Worm (Caenorhabditis elegans) whole organism, late embryonic: ENCODE measurements around the gene T03F6.4.
A peak's percentile ranks its signal among the peaks of the same experiment; 100 is the strongest.

Experiments
- C08G9.2 ChIP-seq: sonication (generic microtip); optimal IDR thresholded peaks from 2 replicates; lab custom pipeline; 2016; ENCODE audit warnings: mild to moderate bottlenecking, missing genetic modification characterization, moderate library complexity, missing compliant biosample characterization
- C38D4.7 ChIP-seq: fragments of 200-800 bp; sonication (Bioruptor generic); optimal IDR thresholded peaks from 2 replicates; lab custom pipeline; 2018; ENCODE audit warnings: mild to moderate bottlenecking, missing genetic modification characterization, moderate library complexity, missing compliant biosample characterization
- F13H6.1 ChIP-seq: sonication (generic microtip); optimal IDR thresholded peaks from 2 replicates; lab custom pipeline; 2016; ENCODE audit warnings: missing genetic modification characterization, missing compliant biosample characterization
- K02D7.2 ChIP-seq: sonication (generic microtip); optimal IDR thresholded peaks from 2 replicates; lab custom pipeline; 2017; ENCODE audit warnings: mild to moderate bottlenecking, missing genetic modification characterization, missing compliant biosample characterization
- T23F11.4 ChIP-seq: fragments of 200-800 bp; sonication (Bioruptor generic); optimal IDR thresholded peaks from 2 replicates; lab custom pipeline; 2018; ENCODE audit warnings: mild to moderate bottlenecking, missing genetic modification characterization, missing compliant biosample characterization
- Y22D7AL.16 ChIP-seq: sonication (generic microtip); optimal IDR thresholded peaks from 2 replicates; lab custom pipeline; 2016; ENCODE audit warnings: missing genetic modification characterization, missing compliant biosample characterization
- ama-1 ChIP-seq: fragments of 150-350 bp; optimal IDR thresholded peaks from 2 replicates; lab custom pipeline; 2014
- ceh-18 ChIP-seq: sonication (generic microtip); optimal IDR thresholded peaks from 2 replicates; lab custom pipeline; 2016; ENCODE audit warnings: missing genetic modification characterization, missing compliant biosample characterization
- ceh-22 ChIP-seq: sonication (generic microtip); optimal IDR thresholded peaks from 2 replicates; lab custom pipeline; 2017; ENCODE audit warnings: missing biosample characterization, missing genetic modification characterization
- ceh-31 ChIP-seq: sonication (generic microtip); optimal IDR thresholded peaks from 2 replicates; lab custom pipeline; 2016; ENCODE audit warnings: missing genetic modification characterization, missing compliant biosample characterization
- ceh-48 ChIP-seq: sonication (generic microtip); optimal IDR thresholded peaks from 2 replicates; lab custom pipeline; 2016; ENCODE audit warnings: missing genetic modification characterization, inconsistent platforms, missing compliant biosample characterization
- ceh-9 ChIP-seq: sonication (generic microtip); optimal IDR thresholded peaks from 2 replicates; lab custom pipeline; 2016; ENCODE audit warnings: mild to moderate bottlenecking, missing genetic modification characterization, inconsistent platforms, missing compliant biosample characterization
- dmd-4 ChIP-seq: sonication (generic microtip); optimal IDR thresholded peaks from 2 replicates; lab custom pipeline; 2016; ENCODE audit warnings: borderline replicate concordance, missing genetic modification characterization, missing compliant biosample characterization
- elt-2 ChIP-seq: sonication (generic microtip); optimal IDR thresholded peaks from 2 replicates; lab custom pipeline; 2016; ENCODE audit warnings: missing genetic modification reagents, missing genetic modification characterization, missing compliant biosample characterization
- elt-4 ChIP-seq: sonication (generic microtip); optimal IDR thresholded peaks from 2 replicates; lab custom pipeline; 2016; ENCODE audit warnings: missing genetic modification characterization, missing compliant biosample characterization
- eyg-1 ChIP-seq: sonication (generic microtip); optimal IDR thresholded peaks from 2 replicates; lab custom pipeline; 2016; ENCODE audit warnings: missing genotype, missing genetic modification characterization, missing compliant biosample characterization
- fkh-6 ChIP-seq: sonication (generic microtip); optimal IDR thresholded peaks from 2 replicates; lab custom pipeline; 2016; ENCODE audit warnings: missing genetic modification characterization, missing compliant biosample characterization
- gmeb-2 ChIP-seq: sonication (generic microtip); optimal IDR thresholded peaks from 2 replicates; lab custom pipeline; 2016; ENCODE audit warnings: missing genetic modification characterization, inconsistent platforms, missing compliant biosample characterization
- hlh-15 ChIP-seq: sonication (generic microtip); optimal IDR thresholded peaks from 2 replicates; lab custom pipeline; 2016; ENCODE audit warnings: missing genetic modification characterization, missing compliant biosample characterization
- hlh-8 ChIP-seq: sonication (generic microtip); optimal IDR thresholded peaks from 2 replicates; lab custom pipeline; 2016; ENCODE audit warnings: missing genotype, missing genetic modification characterization, missing compliant biosample characterization
- lin-11 ChIP-seq: fragments of 200-800 bp; sonication (Bioruptor generic); optimal IDR thresholded peaks from 2 replicates; lab custom pipeline; 2018; ENCODE audit warnings: mild to moderate bottlenecking, missing genetic modification characterization, missing compliant biosample characterization
- madf-2 ChIP-seq: sonication (generic microtip); optimal IDR thresholded peaks from 2 replicates; lab custom pipeline; 2017; ENCODE audit warnings: missing genetic modification characterization, missing compliant biosample characterization
- mec-3 ChIP-seq: sonication (generic microtip); optimal IDR thresholded peaks from 2 replicates; lab custom pipeline; 2016; ENCODE audit warnings: borderline replicate concordance, missing genetic modification characterization, missing compliant biosample characterization
- nfya-1 ChIP-seq: sonication (generic microtip); optimal IDR thresholded peaks from 2 replicates; lab custom pipeline; 2017; ENCODE audit warnings: missing genetic modification characterization, mild to moderate bottlenecking, missing compliant biosample characterization, antibody characterized with exemption, moderate library complexity
- nhr-11 ChIP-seq: fragments of 150-350 bp; optimal IDR thresholded peaks from 2 replicates; lab custom pipeline; 2014; ENCODE audit warnings: missing biosample characterization, missing genetic modification characterization
- npax-4 ChIP-seq: sonication (generic microtip); optimal IDR thresholded peaks from 2 replicates; lab custom pipeline; 2016; ENCODE audit warnings: missing genetic modification characterization, missing compliant biosample characterization
- pag-3 ChIP-seq: sonication (generic microtip); optimal IDR thresholded peaks from 2 replicates; lab custom pipeline; 2016; ENCODE audit warnings: missing compliant biosample characterization, missing genetic modification characterization, borderline replicate concordance
- pat-9 ChIP-seq: fragments of 200-800 bp; sonication (Bioruptor generic); optimal IDR thresholded peaks from 2 replicates; lab custom pipeline; 2018; ENCODE audit warnings: mild to moderate bottlenecking, missing genetic modification characterization, moderate library complexity, missing compliant biosample characterization
- pax-1 ChIP-seq: fragments of 150-350 bp; optimal IDR thresholded peaks from 2 replicates; lab custom pipeline; 2014; ENCODE audit warnings: missing biosample characterization, missing genetic modification characterization
- pha-2 ChIP-seq: sonication (generic microtip); optimal IDR thresholded peaks from 2 replicates; lab custom pipeline; 2017; ENCODE audit warnings: mild to moderate bottlenecking, missing genetic modification characterization, missing compliant biosample characterization
- pros-1 ChIP-seq: fragments of 150-350 bp; optimal IDR thresholded peaks from 2 replicates; lab custom pipeline; 2014; ENCODE audit warnings: missing biosample characterization, missing genetic modification reagents, missing genetic modification characterization
- rnt-1 ChIP-seq: sonication (generic microtip); optimal IDR thresholded peaks from 2 replicates; lab custom pipeline; 2016; ENCODE audit warnings: missing genetic modification characterization, missing compliant biosample characterization
- sox-2 ChIP-seq: fragments of 200-800 bp; sonication (Bioruptor generic); IDR thresholded peaks from 2 replicates; pipeline ENCODE4 v1.3.6; 2022; ENCODE audit warnings: missing genetic modification reagents, missing genetic modification characterization, missing compliant biosample characterization
- tbx-2 ChIP-seq: sonication (generic microtip); optimal IDR thresholded peaks from 2 replicates; lab custom pipeline; 2016; ENCODE audit warnings: missing genetic modification characterization, missing compliant biosample characterization
- tbx-7 ChIP-seq: sonication (generic microtip); optimal IDR thresholded peaks from 2 replicates; lab custom pipeline; 2016; ENCODE audit warnings: missing genotype, missing genetic modification characterization, missing compliant biosample characterization
- ttx-3 ChIP-seq: sonication (generic microtip); optimal IDR thresholded peaks from 2 replicates; lab custom pipeline; 2016; ENCODE audit warnings: missing genetic modification reagents, missing genetic modification characterization, missing compliant biosample characterization
- unc-3 ChIP-seq, 2 experiments: fragments of 200-800 bp in 1 of 2; sonication (Bioruptor generic) in 1 of 2; sonication (generic microtip) in 1 of 2; conservative IDR thresholded peaks in 1 of 2; optimal IDR thresholded peaks in 1 of 2; 2 replicates each; pipeline versions ENCODE4 v1.3.6 to Lab custom; 2016 to 2022; ENCODE audit warnings: missing compliant biosample characterization in 2 of 2, missing genetic modification characterization in 2 of 2, missing genetic modification reagents in 1 of 2
- unc-42 ChIP-seq: sonication (generic microtip); optimal IDR thresholded peaks from 2 replicates; lab custom pipeline; 2016; ENCODE audit warnings: missing genotype, missing genetic modification characterization, missing compliant biosample characterization
- unc-55 ChIP-seq: sonication (generic microtip); optimal IDR thresholded peaks from 2 replicates; lab custom pipeline; 2017; ENCODE audit warnings: missing biosample characterization, missing genetic modification reagents, missing genetic modification characterization
- unc-86 ChIP-seq: sonication (generic microtip); optimal IDR thresholded peaks from 2 replicates; lab custom pipeline; 2016; ENCODE audit warnings: missing genetic modification characterization, missing compliant biosample characterization
- ztf-16 ChIP-seq: sonication (generic microtip); optimal IDR thresholded peaks from 2 replicates; lab custom pipeline; 2017; ENCODE audit warnings: missing genetic modification characterization, missing compliant biosample characterization

The T03F6.4 gene

DNA sequence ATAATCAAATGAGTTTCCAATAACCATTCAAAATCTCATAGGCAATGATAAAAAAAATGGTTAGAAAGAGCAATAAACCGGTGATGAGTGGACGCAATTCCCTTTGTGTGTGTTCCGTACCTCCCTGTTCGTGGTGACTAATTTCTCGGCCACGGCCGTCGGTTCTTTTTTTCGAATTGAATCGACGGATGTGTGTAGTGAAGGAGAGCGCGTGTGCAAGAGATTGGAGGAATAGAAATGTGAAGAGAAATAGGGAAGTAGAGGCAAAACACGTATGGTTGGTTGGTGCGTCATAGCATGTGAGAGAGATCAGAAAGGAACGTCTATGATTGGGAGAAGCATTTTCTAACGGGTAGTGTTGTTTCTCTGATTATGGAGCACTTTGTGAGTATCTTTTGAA is 26.1 kb upstream of the T03F6.4 start (continued):
- TF ChIP-seq pat-9 = no peak
- TF ChIP-seq tbx-7 = no peak
- no peak for TF ChIP-seq K02D7.2 (tag; lab: Kevin White, UChicago)
- no peak for TF ChIP-seq gmeb-2 (tag; lab: Kevin White, UChicago)
- no peak for TF ChIP-seq pha-2 (tag; lab: Kevin White, UChicago)
- TF ChIP-seq ceh-9 (tag; lab: Kevin White, UChicago) = no peak
- peak; percentile 68 for TF ChIP-seq tbx-2
- TF ChIP-seq sox-2 = no peak
- no peak for TF ChIP-seq unc-55 (GFP tag; lab: Kevin White, UChicago)
- no peak for TF ChIP-seq ceh-48 (tag; lab: Kevin White, UChicago)
- no peak for TF ChIP-seq ztf-16 (tag; lab: Kevin White, UChicago)
- no peak for TF ChIP-seq ttx-3
- TF ChIP-seq unc-3 (GFP tag; conservative IDR thresholded peaks at IDR 0.05; lab: Robert Waterston, UW) = no peak
- TF ChIP-seq unc-3 (tag; optimal IDR thresholded peaks at IDR 0.05; lab: Kevin White, UChicago) = no peak
- TF ChIP-seq rnt-1 = peak; percentile 48
- TF ChIP-seq pros-1 = no peak
- TF ChIP-seq pag-3 (tag; lab: Kevin White, UChicago) = no peak
- no peak for TF ChIP-seq ceh-18 (tag; lab: Kevin White, UChicago)
- TF ChIP-seq pax-1 (tag; lab: Kevin White, UChicago) = no peak
- TF ChIP-seq elt-4 (tag; lab: Kevin White, UChicago) = no peak
- TF ChIP-seq ceh-22 (tag; lab: Kevin White, UChicago) = no peak
- no peak for TF ChIP-seq eyg-1 (tag; lab: Kevin White, UChicago)
- TF ChIP-seq C08G9.2 = peak; percentile 38
- peak; percentile 18 for TF ChIP-seq fkh-6 (tag; lab: Kevin White, UChicago)
- TF ChIP-seq elt-2 = no peak
- no peak for TF ChIP-seq T23F11.4 (GFP tag; lab: Kevin White, UChicago)
- TF ChIP-seq Y22D7AL.16 (tag; lab: Kevin White, UChicago) = no peak
- TF ChIP-seq F13H6.1 (tag; lab: Kevin White, UChicago) = peak; percentile 23
- no peak for TF ChIP-seq C38D4.7 (GFP tag; lab: Kevin White, UChicago)
- TF ChIP-seq npax-4 (tag; lab: Kevin White, UChicago) = no peak
- TF ChIP-seq unc-42 (tag; lab: Kevin White, UChicago) = peak; percentile 39
- TF ChIP-seq mec-3 (tag; lab: Kevin White, UChicago) = no peak
- TF ChIP-seq madf-2 (tag; lab: Kevin White, UChicago) = no peak
- no peak for TF ChIP-seq ama-1 (lab: Kevin White, UChicago)
- TF ChIP-seq hlh-15 (tag; lab: Kevin White, UChicago) = no peak

DNA sequence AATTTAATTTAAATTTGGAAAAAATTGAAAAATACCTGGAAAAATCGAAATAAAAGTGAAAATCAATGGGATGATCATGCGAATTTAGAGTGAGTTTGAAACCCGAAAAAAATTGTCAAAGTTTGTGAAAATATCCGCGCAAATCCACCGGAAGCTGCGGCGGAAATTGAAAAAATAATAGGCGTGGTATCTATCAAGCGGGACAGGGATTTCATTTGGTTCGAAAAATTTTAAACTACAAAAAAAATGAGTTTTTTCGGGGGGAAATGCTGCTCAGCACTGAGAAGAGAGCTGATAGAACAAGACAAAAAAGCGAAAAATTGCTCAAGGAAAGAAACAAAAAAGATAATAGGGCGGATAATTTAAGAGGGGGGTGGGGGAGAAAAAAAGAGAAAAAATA is 15.0 kb upstream of the T03F6.4 start, which contains the start of gene T03F6.9:
T03F6.9 (minus strand) TSS at position 101 of the 400 bp plus-strand sequence.
- TF ChIP-seq ztf-16 (tag; lab: Kevin White, UChicago) (no peak), unc-86 (tag; lab: Kevin White, UChicago) (no peak), nhr-11 (tag; lab: Kevin White, UChicago) (no peak), C08G9.2 (no peak), tbx-2 (no peak), hlh-8 (tag; lab: Kevin White, UChicago) (no peak)

DNA sequence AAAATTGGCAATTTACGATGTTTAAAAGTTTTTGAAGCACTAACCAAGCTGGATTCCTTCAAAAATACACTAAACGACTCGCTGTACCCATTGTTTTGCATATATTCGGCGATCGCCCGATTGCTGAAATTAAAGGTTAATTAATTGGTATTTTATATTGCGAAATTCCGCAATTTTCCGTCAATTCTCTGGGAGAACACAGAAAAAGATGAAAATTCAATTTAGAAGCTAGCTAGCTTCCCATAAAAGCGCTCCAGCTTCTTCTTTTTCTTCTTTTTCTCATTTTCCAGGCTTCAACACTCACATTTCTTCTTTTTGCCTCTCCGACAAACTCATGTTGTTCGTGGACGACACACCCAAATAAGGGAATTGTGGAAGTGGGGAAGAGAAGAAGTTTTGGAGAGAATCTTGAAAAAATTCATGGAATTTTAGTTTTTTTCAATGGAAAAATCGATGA is 9.6 kb upstream of the T03F6.4 start, which contains the start of gene lis-1:
lis-1 (minus strand) TSS at position 407 of the 457 bp plus-strand sequence.
- TF ChIP-seq tbx-2 (no peak), ceh-31 (tag; lab: Kevin White, UChicago) (peak; percentile 12), unc-42 (tag; lab: Kevin White, UChicago) (peak; percentile 83)
- TF ChIP-seq, all 69 proteins: peak for 2

DNA sequence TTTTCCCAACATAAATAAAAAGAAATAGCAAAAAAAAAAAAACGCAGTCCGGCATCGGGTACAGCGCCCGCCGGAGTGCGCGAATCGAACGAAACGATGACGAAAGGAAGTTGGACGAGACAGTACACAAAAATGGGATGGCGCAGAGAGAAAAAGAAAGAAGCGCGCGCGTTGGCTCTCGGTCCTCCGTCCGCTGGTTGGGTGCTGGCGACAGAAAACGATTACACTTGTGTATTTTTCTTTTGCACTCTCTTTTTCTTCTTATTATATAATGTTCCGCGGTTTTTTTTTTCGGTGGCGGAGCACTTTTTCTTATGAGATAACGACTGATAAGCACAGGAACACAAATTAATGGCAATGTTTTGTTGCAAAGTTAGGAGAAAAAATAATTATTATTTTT is 8.7 kb upstream of the T03F6.4 start:
- TF ChIP-seq ceh-31 (tag; lab: Kevin White, UChicago) (peak; percentile 15), elt-2 (peak; percentile 25), lin-11 (tag; lab: Kevin White, UChicago) (no peak), dmd-4 (no peak), nfya-1 (peak; percentile 83), hlh-15 (tag; lab: Kevin White, UChicago) (no peak), fkh-6 (tag; lab: Kevin White, UChicago) (no peak), C38D4.7 (GFP tag; lab: Kevin White, UChicago) (no peak), unc-42 (tag; lab: Kevin White, UChicago) (peak; percentile 9)
